ENCODE assay signal across 1 fruit fly cellular context in the genomic region with DNA sequence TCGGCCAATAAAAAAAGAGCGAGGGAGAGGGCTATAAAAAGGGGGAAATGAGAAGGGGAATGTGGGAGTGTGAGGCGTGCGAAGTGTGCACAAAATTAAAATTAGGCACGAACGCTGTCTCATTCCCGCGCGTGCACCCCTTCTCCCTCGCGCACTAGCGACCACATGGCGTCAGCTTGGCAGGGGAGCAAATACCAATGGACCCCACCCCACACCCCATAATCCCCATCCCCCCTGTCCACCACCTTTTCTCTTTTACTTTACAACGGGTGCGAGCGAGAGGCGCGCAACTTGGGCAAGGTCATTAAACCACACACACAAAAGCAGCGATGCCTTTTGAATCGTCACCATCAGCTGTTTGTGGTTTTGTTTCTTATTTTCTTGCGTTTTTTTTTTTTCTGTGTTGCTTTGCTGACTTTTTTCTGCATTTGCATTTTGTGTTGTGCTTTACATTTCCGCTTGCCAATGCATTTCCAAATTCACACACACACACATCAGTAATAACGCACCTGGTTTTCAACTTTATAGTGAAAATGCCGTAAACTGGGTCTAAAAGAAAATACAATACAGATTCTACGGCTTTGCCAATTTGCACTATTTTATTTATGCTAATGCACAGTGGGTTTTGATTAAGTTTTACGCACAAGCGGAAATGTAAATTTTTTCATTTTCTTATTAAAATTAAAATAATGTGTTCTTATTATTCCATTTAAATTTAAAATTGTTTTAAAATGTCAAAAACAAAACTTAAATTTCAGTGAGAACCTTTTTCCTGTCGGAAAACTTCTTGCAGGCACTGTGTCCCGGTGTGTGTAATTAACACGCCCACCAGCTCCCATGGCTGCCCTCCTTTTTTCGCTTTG.
TF ChIP-seq lines count a peak whose summit lies in the region.

No protein-coding gene starts in this region.

TF ChIP-seq in whole organism, embryonic, 481 proteins besides CTCF, POLR2A, EP300 and RAD21 (continued from another document and continues in another):
- TF ChIP-seq Blimp-1 (GFP tag; optimal IDR thresholded peaks at IDR 0.05; lab: Kevin White, UChicago) = no peak
- peak; percentile 28 for TF ChIP-seq Hmx (GFP tag; optimal IDR thresholded peaks at IDR 0.05; lab: Kevin White, UChicago)
- peak; percentile 32; the same call in 1 of the 2 replicates for TF ChIP-seq GATAe (GFP tag; conservative IDR thresholded peaks at IDR 0.05; lab: Robert Waterston, UW)
- TF ChIP-seq CG3726 (GFP tag; IDR thresholded peaks at IDR 0.05; lab: Robert Waterston, UW) = 0 out of 3 replicates have a peak, but pooled peaks have one; percentile 42
- no peak for TF ChIP-seq CG10274 (GFP tag; optimal IDR thresholded peaks at IDR 0.05; lab: Kevin White, UChicago)
- no peak for TF ChIP-seq pum (GFP tag; optimal IDR thresholded peaks at IDR 0.05; lab: Kevin White, UChicago)
- no peak for TF ChIP-seq Hr78 (GFP tag; optimal IDR thresholded peaks at IDR 0.05; lab: Kevin White, UChicago)
- no peak for TF ChIP-seq otp (GFP tag; IDR thresholded peaks at IDR 0.05; lab: Robert Waterston, UW)
- TF ChIP-seq CG11695 (GFP tag; IDR thresholded peaks at IDR 0.05; lab: Robert Waterston, UW) = peak; percentile 82
- no peak for TF ChIP-seq CG4404 (GFP tag; IDR thresholded peaks at IDR 0.05; lab: Robert Waterston, UW)
- no peak for TF ChIP-seq Pdp1 (GFP tag; optimal IDR thresholded peaks at IDR 0.05; lab: Kevin White, UChicago)
- no peak for TF ChIP-seq CG31365 (tag; optimal IDR thresholded peaks at IDR 0.05; lab: Kevin White, UChicago)
- TF ChIP-seq ssp (GFP tag; IDR thresholded peaks at IDR 0.05; lab: Robert Waterston, UW) = no peak
- no peak for TF ChIP-seq YL-1 (GFP tag; optimal IDR thresholded peaks at IDR 0.05; lab: Kevin White, UChicago)
- TF ChIP-seq az2 (GFP tag; optimal IDR thresholded peaks at IDR 0.05; lab: Kevin White, UChicago) = peak; percentile 10
- TF ChIP-seq dan (GFP tag; IDR thresholded peaks at IDR 0.05; lab: Robert Waterston, UW) = no peak
- TF ChIP-seq CG10209 (GFP tag; optimal IDR thresholded peaks at IDR 0.05; lab: Kevin White, UChicago) = peak; percentile 7
- peak; percentile 53 for TF ChIP-seq Oli (tag; optimal IDR thresholded peaks at IDR 0.05; lab: Kevin White, UChicago)
- no peak for TF ChIP-seq CG6654 (GFP tag; optimal IDR thresholded peaks at IDR 0.05; lab: Kevin White, UChicago)
- TF ChIP-seq hb (GFP tag; IDR thresholded peaks at IDR 0.05; lab: Robert Waterston, UW; ENCODE audit: partially characterized antibody) = no peak
- TF ChIP-seq seq (GFP tag; IDR thresholded peaks at IDR 0.05; lab: Robert Waterston, UW) = peak; percentile 56; the same call in 1 of the 2 replicates
- no peak for TF ChIP-seq exex (tag; optimal IDR thresholded peaks at IDR 0.05; lab: Kevin White, UChicago)
- TF ChIP-seq Xrp1 (GFP tag; IDR thresholded peaks at IDR 0.05; lab: Robert Waterston, UW) = peak; percentile 66
- TF ChIP-seq Antp (GFP tag; optimal IDR thresholded peaks at IDR 0.05; lab: Kevin White, UChicago) = no peak
- TF ChIP-seq zfh1 (GFP tag; IDR thresholded peaks at IDR 0.05; lab: Robert Waterston, UW) = peak; percentile 63; the same call in 1 of the 3 replicates
- no peak for TF ChIP-seq shn (GFP tag; optimal IDR thresholded peaks at IDR 0.05; lab: Kevin White, UChicago)
- no peak for TF ChIP-seq CG17802 (tag; optimal IDR thresholded peaks at IDR 0.05; lab: Kevin White, UChicago)
- no peak for TF ChIP-seq gce (GFP tag; IDR thresholded peaks at IDR 0.05; lab: Robert Waterston, UW)
- no peak for TF ChIP-seq CG8281 (tag; optimal IDR thresholded peaks at IDR 0.05; lab: Kevin White, UChicago)
- TF ChIP-seq CG32772 (GFP tag; IDR thresholded peaks at IDR 0.05; lab: Robert Waterston, UW) = no peak
- no peak for TF ChIP-seq ato (GFP tag; IDR thresholded peaks at IDR 0.05; lab: Robert Waterston, UW; ENCODE audit: partially characterized antibody)
- peak; percentile 100 for TF ChIP-seq sd (tag; optimal IDR thresholded peaks at IDR 0.05; lab: Kevin White, UChicago)
- peak; percentile 11 for TF ChIP-seq fd96Cb (tag; optimal IDR thresholded peaks at IDR 0.05; lab: Kevin White, UChicago)
- TF ChIP-seq sna (GFP tag; IDR thresholded peaks at IDR 0.05; lab: Robert Waterston, UW; ENCODE audit: partially characterized antibody) = no peak
- TF ChIP-seq fd64A (GFP tag; optimal IDR thresholded peaks at IDR 0.05; lab: Kevin White, UChicago) = no peak
- no peak for TF ChIP-seq CG1792 (GFP tag; optimal IDR thresholded peaks at IDR 0.05; lab: Kevin White, UChicago)
- TF ChIP-seq grau (tag; optimal IDR thresholded peaks at IDR 0.05; lab: Kevin White, UChicago) = peak; percentile 52
- TF ChIP-seq dysf (GFP tag; IDR thresholded peaks at IDR 0.05; lab: Robert Waterston, UW) = peak; percentile 79; the same call in 2 of the 3 replicates
- TF ChIP-seq Rfx (GFP tag; IDR thresholded peaks at IDR 0.05; lab: Robert Waterston, UW) = peak; percentile 79
- no peak for TF ChIP-seq CG3995 (GFP tag; optimal IDR thresholded peaks at IDR 0.05; lab: Kevin White, UChicago)
- TF ChIP-seq yki (optimal IDR thresholded peaks at IDR 0.05; lab: Kevin White, UChicago) = no peak
- TF ChIP-seq nerfin-2 (GFP tag; IDR thresholded peaks at IDR 0.05; lab: Robert Waterston, UW; ENCODE audit: partially characterized antibody) = no peak
- TF ChIP-seq Med (GFP tag; lab: Kevin White, UChicago) = peak; percentile 73
- no peak for TF ChIP-seq MTF-1 (GFP tag; optimal IDR thresholded peaks at IDR 0.05; lab: Kevin White, UChicago; ENCODE audit: borderline replicate concordance)
- TF ChIP-seq Dll (GFP tag; IDR thresholded peaks at IDR 0.05; lab: Robert Waterston, UW; ENCODE audit: partially characterized antibody) = no peak
- TF ChIP-seq CG9932 (GFP tag; IDR thresholded peaks at IDR 0.05; lab: Robert Waterston, UW) = peak; percentile 60
- TF ChIP-seq CG7963 (GFP tag; IDR thresholded peaks at IDR 0.05; lab: Robert Waterston, UW; ENCODE audit: partially characterized antibody) = no peak
- no peak for TF ChIP-seq insv (GFP tag; optimal IDR thresholded peaks at IDR 0.05; lab: Kevin White, UChicago)
- TF ChIP-seq danr (GFP tag; IDR thresholded peaks at IDR 0.05; lab: Robert Waterston, UW) = peak; percentile 44; the same call in 1 of the 2 replicates
- TF ChIP-seq CG13123 (GFP tag; optimal IDR thresholded peaks at IDR 0.05; lab: Kevin White, UChicago) = no peak
- TF ChIP-seq bigmax (GFP tag; optimal IDR thresholded peaks at IDR 0.05; lab: Kevin White, UChicago) = no peak
- no peak for TF ChIP-seq eyg (GFP tag; optimal IDR thresholded peaks at IDR 0.05; lab: Kevin White, UChicago)
- TF ChIP-seq nau (GFP tag; optimal IDR thresholded peaks at IDR 0.05; lab: Kevin White, UChicago) = no peak
- TF ChIP-seq CG6272 (GFP tag; IDR thresholded peaks at IDR 0.05; lab: Robert Waterston, UW) = no peak
- TF ChIP-seq pan (optimal IDR thresholded peaks at IDR 0.05; lab: Kevin White, UChicago) = no peak
- peak in 1 of 2 experiments; percentile 79 for TF ChIP-seq pan (GFP tag; optimal IDR thresholded peaks at IDR 0.05 in 1 of 2, IDR thresholded peaks at IDR 0.05 in 1 of 2)
- TF ChIP-seq ab (GFP tag; optimal IDR thresholded peaks at IDR 0.05; lab: Kevin White, UChicago) = no peak
- TF ChIP-seq ap (GFP tag; IDR thresholded peaks at IDR 0.05; lab: Robert Waterston, UW) = no peak
- TF ChIP-seq bab2 (GFP tag; optimal IDR thresholded peaks at IDR 0.05; lab: Kevin White, UChicago) = no peak
- TF ChIP-seq chif (GFP tag; optimal IDR thresholded peaks at IDR 0.05; lab: Kevin White, UChicago) = no peak
- TF ChIP-seq HmgD (GFP tag; optimal IDR thresholded peaks at IDR 0.05; lab: Kevin White, UChicago) = no peak
- TF ChIP-seq vvl (GFP tag; IDR thresholded peaks at IDR 0.05; lab: Robert Waterston, UW) = no peak; the same call in 1 of the 2 replicates
- no peak for TF ChIP-seq CG16863 (GFP tag; optimal IDR thresholded peaks at IDR 0.05; lab: Kevin White, UChicago)
- peak; percentile 52 for TF ChIP-seq sens (GFP tag; lab: Kevin White, UChicago)
- TF ChIP-seq Nf-YC (tag; optimal IDR thresholded peaks at IDR 0.05; lab: Kevin White, UChicago) = peak; percentile 45
- no peak for TF ChIP-seq rib (GFP tag; IDR thresholded peaks at IDR 0.05; lab: Robert Waterston, UW)
- no peak for TF ChIP-seq schlank (tag; optimal IDR thresholded peaks at IDR 0.05; lab: Kevin White, UChicago)
- peak in 1 of 2 experiments; percentile 70 for TF ChIP-seq crp (GFP tag; optimal IDR thresholded peaks at IDR 0.05; lab: Kevin White, UChicago)
- peak in 1 of 2 experiments; percentile 51 for TF ChIP-seq eve (GFP tag; optimal IDR thresholded peaks at IDR 0.05; lab: Kevin White, UChicago)
- no peak for TF ChIP-seq CG30020 (tag; optimal IDR thresholded peaks at IDR 0.05; lab: Kevin White, UChicago)
- peak; percentile 38; the same call in 1 of the 3 replicates for TF ChIP-seq Mrtf (GFP tag; IDR thresholded peaks at IDR 0.05; lab: Robert Waterston, UW)
- TF ChIP-seq grn (GFP tag; optimal IDR thresholded peaks at IDR 0.05; lab: Kevin White, UChicago) = no peak
- TF ChIP-seq CG42726 (GFP tag; IDR thresholded peaks at IDR 0.05; lab: Robert Waterston, UW; ENCODE audit: partially characterized antibody) = no peak
- TF ChIP-seq MESR4 (GFP tag; optimal IDR thresholded peaks at IDR 0.05; lab: Kevin White, UChicago) = no peak
- no peak for TF ChIP-seq Gsc (GFP tag; IDR thresholded peaks at IDR 0.05; lab: Robert Waterston, UW)
- no peak for TF ChIP-seq CG3407 (GFP tag; optimal IDR thresholded peaks at IDR 0.05; lab: Kevin White, UChicago)
- TF ChIP-seq H2.0 (GFP tag; IDR thresholded peaks at IDR 0.05; lab: Robert Waterston, UW) = peak; percentile 10; the same call in 1 of the 2 replicates
- TF ChIP-seq ranshi (GFP tag; IDR thresholded peaks at IDR 0.05; lab: Robert Waterston, UW) = peak; percentile 60; the same call in 1 of the 2 replicates
- no peak for TF ChIP-seq CG33557 (GFP tag; optimal IDR thresholded peaks at IDR 0.05; lab: Kevin White, UChicago)
- no peak for TF ChIP-seq gfzf (GFP tag; optimal IDR thresholded peaks at IDR 0.05; lab: Kevin White, UChicago)
- TF ChIP-seq CG34376 (GFP tag; optimal IDR thresholded peaks at IDR 0.05; lab: Kevin White, UChicago) = no peak
- no peak for TF ChIP-seq CG1529 (GFP tag; optimal IDR thresholded peaks at IDR 0.05; lab: Kevin White, UChicago)
- no peak for TF ChIP-seq Atf-2 (GFP tag; optimal IDR thresholded peaks at IDR 0.05; lab: Kevin White, UChicago)
- TF ChIP-seq Spps (tag; optimal IDR thresholded peaks at IDR 0.05; lab: Kevin White, UChicago) = no peak
- peak; percentile 48; the same call in 1 of the 2 replicates for TF ChIP-seq CG4730 (GFP tag; IDR thresholded peaks at IDR 0.05; lab: Robert Waterston, UW)
- TF ChIP-seq CG3281 (GFP tag; optimal IDR thresholded peaks at IDR 0.05; lab: Kevin White, UChicago) = peak; percentile 24
- no peak for TF ChIP-seq Bdp1 (GFP tag; optimal IDR thresholded peaks at IDR 0.05; lab: Kevin White, UChicago)
- no peak for TF ChIP-seq D (optimal IDR thresholded peaks at IDR 0.05; lab: Kevin White, UChicago)
- no peak for TF ChIP-seq D (GFP tag; optimal IDR thresholded peaks at IDR 0.05; lab: Kevin White, UChicago)
- TF ChIP-seq CG15479 (GFP tag; optimal IDR thresholded peaks at IDR 0.05; lab: Kevin White, UChicago) = no peak
- TF ChIP-seq CG10543 (GFP tag; optimal IDR thresholded peaks at IDR 0.05; lab: Kevin White, UChicago) = peak; percentile 85
- no peak for TF ChIP-seq toy (GFP tag; IDR thresholded peaks at IDR 0.05; lab: Robert Waterston, UW)
- peak; percentile 71 for TF ChIP-seq run (tag; optimal IDR thresholded peaks at IDR 0.05; lab: Kevin White, UChicago)
- peak; percentile 72 for TF ChIP-seq tgo (GFP tag; IDR thresholded peaks at IDR 0.05; lab: Robert Waterston, UW)
- TF ChIP-seq ara (GFP tag; IDR thresholded peaks at IDR 0.05; lab: Robert Waterston, UW) = peak; percentile 52
- TF ChIP-seq B-H2 (GFP tag; optimal IDR thresholded peaks at IDR 0.05; lab: Kevin White, UChicago) = no peak
- TF ChIP-seq Usf (GFP tag; optimal IDR thresholded peaks at IDR 0.05; lab: Kevin White, UChicago) = no peak
- TF ChIP-seq CG32532 (GFP tag; IDR thresholded peaks at IDR 0.05; lab: Robert Waterston, UW) = peak; percentile 82
- 0 out of 3 replicates have a peak, but pooled peaks have one; percentile 37 for TF ChIP-seq CG11093 (GFP tag; IDR thresholded peaks at IDR 0.05; lab: Robert Waterston, UW)
- TF ChIP-seq kay (GFP tag; optimal IDR thresholded peaks at IDR 0.05; lab: Kevin White, UChicago) = peak; percentile 5
- no peak for TF ChIP-seq CG13287 (GFP tag; IDR thresholded peaks at IDR 0.05; lab: Robert Waterston, UW; ENCODE audit: partially characterized antibody)
- no peak for TF ChIP-seq CG6254 (GFP tag; optimal IDR thresholded peaks at IDR 0.05; lab: Kevin White, UChicago)
- no peak for TF ChIP-seq fd102C (GFP tag; optimal IDR thresholded peaks at IDR 0.05; lab: Kevin White, UChicago)
- peak; percentile 23 for TF ChIP-seq CG10267 (tag; optimal IDR thresholded peaks at IDR 0.05; lab: Kevin White, UChicago)
- TF ChIP-seq CG9609 (GFP tag; optimal IDR thresholded peaks at IDR 0.05; lab: Kevin White, UChicago) = no peak
- peak; percentile 69 for TF ChIP-seq Abd-B (GFP tag; optimal IDR thresholded peaks at IDR 0.05; lab: Kevin White, UChicago)
- TF ChIP-seq HLHmδ (GFP tag; optimal IDR thresholded peaks at IDR 0.05; lab: Kevin White, UChicago) = peak; percentile 52
- no peak for TF ChIP-seq emc (GFP tag; optimal IDR thresholded peaks at IDR 0.05; lab: Kevin White, UChicago)
- no peak for TF ChIP-seq MBD-R2 (GFP tag; IDR thresholded peaks at IDR 0.05; lab: Robert Waterston, UW)
- TF ChIP-seq fd3F (GFP tag; optimal IDR thresholded peaks at IDR 0.05; lab: Kevin White, UChicago) = peak; percentile 18
- no peak for TF ChIP-seq CG7786 (GFP tag; optimal IDR thresholded peaks at IDR 0.05; lab: Kevin White, UChicago)
- TF ChIP-seq CG8089 (GFP tag; optimal IDR thresholded peaks at IDR 0.05; lab: Kevin White, UChicago) = no peak
- peak; percentile 56 for TF ChIP-seq sob (GFP tag; IDR thresholded peaks at IDR 0.05; lab: Robert Waterston, UW)
- peak; percentile 82 for TF ChIP-seq nmo (GFP tag; optimal IDR thresholded peaks at IDR 0.05; lab: Kevin White, UChicago)
- no peak for TF ChIP-seq trem (tag; optimal IDR thresholded peaks at IDR 0.05; lab: Kevin White, UChicago)
- no peak for TF ChIP-seq ken (GFP tag; IDR thresholded peaks at IDR 0.05; lab: Robert Waterston, UW)
- no peak for TF ChIP-seq CG4617 (GFP tag; optimal IDR thresholded peaks at IDR 0.05; lab: Kevin White, UChicago; ENCODE audit: borderline replicate concordance)
- peak; percentile 80 for TF ChIP-seq CG11504 (tag; optimal IDR thresholded peaks at IDR 0.05; lab: Kevin White, UChicago)
- TF ChIP-seq CG18262 (tag; optimal IDR thresholded peaks at IDR 0.05; lab: Kevin White, UChicago) = peak; percentile 54
- TF ChIP-seq ind (GFP tag; optimal IDR thresholded peaks at IDR 0.05; lab: Kevin White, UChicago) = peak; percentile 57
- TF ChIP-seq pfk (GFP tag; optimal IDR thresholded peaks at IDR 0.05; lab: Kevin White, UChicago) = no peak
- no peak for TF ChIP-seq CG15601 (tag; optimal IDR thresholded peaks at IDR 0.05; lab: Kevin White, UChicago)
